Worm (Caenorhabditis elegans): Measurements from ENCODE around the gene str-106.

- TF ChIP-seq him-1 (tag; optimal IDR thresholded peaks at IDR 0.05) (no peak), W03F9.2 (tag; optimal IDR thresholded peaks at IDR 0.05) (no peak), dao-5 (tag; optimal IDR thresholded peaks at IDR 0.05) (no peak)
Observed at ce11 chrV:16229896-16230295, 49.4 kb downstream of the str-106 start, which contains the start of the genes F21H7.2 and F21H7.12.

All from whole organism, L4/young adult.